Fruit fly (Drosophila melanogaster): ENCODE results near the gene Gr8a.

The Gr8a gene

DNA sequence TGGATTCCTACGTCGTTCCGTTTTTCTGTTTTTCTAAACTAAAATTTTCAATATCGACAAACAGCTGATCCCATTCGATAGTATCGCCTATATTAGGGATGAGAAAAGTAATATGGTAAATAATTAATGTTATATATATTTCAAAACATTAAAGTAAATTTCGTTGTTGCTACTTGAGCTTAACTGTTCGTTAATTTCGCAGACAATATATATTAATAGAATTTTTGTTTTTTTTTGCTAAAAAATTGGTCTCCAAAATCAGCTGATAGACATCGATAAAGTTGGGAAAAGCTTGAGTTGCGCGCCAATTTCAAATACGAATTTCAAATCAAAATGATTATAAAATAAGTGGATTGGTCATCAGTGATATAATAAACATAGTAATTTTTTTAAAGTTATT is 30.6 kb upstream of the Gr8a start, which contains the start of gene CG12118 (continued):
- TF ChIP-seq lz (GFP tag; optimal IDR thresholded peaks at IDR 0.05) (peak; percentile 71), CG11902 (GFP tag; optimal IDR thresholded peaks at IDR 0.05) (peak; percentile 42), CG7368 (GFP tag; optimal IDR thresholded peaks at IDR 0.05) (peak; percentile 45), Gug (GFP tag; IDR thresholded peaks at IDR 0.05) (peak; percentile 75), dsx (GFP tag; optimal IDR thresholded peaks at IDR 0.05; ENCODE audit: poor library complexity, severe bottlenecking) (no peak), achi (GFP tag; optimal IDR thresholded peaks at IDR 0.05) (peak; percentile 75), salr (GFP tag; optimal IDR thresholded peaks at IDR 0.05) (peak in 1 of 2 experiments; percentile 31)

DNA sequence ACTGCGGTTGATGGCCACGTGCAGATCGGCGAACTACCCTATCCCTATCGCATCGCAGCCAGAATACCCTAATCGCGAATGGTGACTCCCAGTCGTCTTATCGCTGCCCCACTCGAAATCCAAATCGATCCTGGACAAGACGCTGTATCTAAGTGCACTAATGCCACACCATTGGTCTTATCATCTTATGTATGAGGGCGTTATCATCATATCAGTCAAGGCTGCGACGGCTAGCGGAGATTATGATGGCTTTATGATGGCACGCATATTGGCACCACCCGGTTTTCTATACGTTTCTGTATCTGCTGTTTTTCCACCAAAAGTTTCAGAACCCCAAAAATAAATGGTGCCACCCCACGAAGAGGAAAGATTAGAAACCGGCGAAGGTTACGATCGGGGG is 26.7 kb upstream of the Gr8a start:
- TF ChIP-seq Eip93F (GFP tag; optimal IDR thresholded peaks at IDR 0.05), result no peak
- TF ChIP-seq esn (GFP tag; optimal IDR thresholded peaks at IDR 0.05), result no peak
- TF ChIP-seq vri (GFP tag; optimal IDR thresholded peaks at IDR 0.05), result peak; percentile 75

DNA sequence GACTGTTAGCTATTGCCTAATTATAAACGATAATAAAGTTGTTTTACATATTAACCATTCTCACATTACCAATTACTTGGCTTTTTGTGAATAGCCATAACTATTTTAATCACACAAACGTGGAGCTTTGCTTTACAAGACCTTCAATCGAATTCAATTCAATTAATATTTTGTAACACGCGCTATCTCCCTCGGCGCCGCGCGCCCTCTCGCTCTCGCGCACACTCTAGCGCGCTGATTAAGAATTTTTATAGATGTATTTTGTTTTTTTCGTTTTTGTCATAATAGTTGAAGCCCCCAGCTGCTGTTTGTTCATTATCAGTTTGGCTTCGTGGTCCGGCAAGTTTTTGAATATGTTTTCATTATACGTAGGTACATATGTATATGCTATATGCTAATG is 25.9 kb upstream of the Gr8a start:
- TF ChIP-seq Smox (GFP tag; optimal IDR thresholded peaks at IDR 0.05) (no peak), lz (GFP tag; optimal IDR thresholded peaks at IDR 0.05) (no peak), fkh (GFP tag; optimal IDR thresholded peaks at IDR 0.05) (peak; percentile 34), Eip78C (GFP tag) (peak; percentile 15), vri (GFP tag; optimal IDR thresholded peaks at IDR 0.05) (peak; percentile 12)

DNA sequence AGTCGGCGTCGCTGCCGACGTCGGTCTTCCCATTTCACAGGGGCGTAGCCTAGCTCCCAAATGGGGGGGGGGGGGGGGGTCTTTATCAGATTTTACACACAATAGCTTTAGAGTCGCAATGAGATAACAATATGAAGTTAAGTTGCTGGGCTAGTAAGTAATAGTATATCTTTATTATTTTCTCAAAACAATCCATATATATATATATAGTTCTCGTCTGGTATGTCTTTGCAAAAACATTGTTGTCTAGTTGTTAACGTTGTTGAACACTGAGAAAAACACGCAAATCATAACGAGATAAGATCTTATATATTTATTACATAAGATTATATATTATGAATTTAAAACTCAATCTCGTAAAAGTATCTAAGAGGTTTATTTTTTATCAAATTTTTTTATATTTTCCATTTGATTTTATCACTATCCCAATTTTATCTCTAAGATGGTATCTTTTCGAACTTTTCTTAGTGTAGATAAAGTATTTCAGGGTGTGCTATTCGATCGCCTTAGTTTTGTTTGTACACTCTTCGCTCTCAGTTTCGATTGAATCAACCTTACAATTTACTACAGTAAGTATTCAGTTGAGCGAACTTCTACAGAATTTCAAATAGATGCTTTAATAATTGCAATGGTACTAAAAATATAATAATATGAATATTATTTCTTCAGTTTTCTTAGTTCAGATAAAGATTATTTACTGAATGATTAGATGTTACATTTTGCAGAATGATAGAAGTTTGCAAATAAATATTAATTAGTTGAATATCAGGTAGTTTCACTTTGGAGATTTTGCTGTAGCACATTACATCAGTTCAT is 24.9 kb upstream of the Gr8a start:
- peak; percentile 25 for TF ChIP-seq CG10631 (GFP tag; optimal IDR thresholded peaks at IDR 0.05)
- TF ChIP-seq Ets96B (tag; optimal IDR thresholded peaks at IDR 0.05), result peak; percentile 63
- TF ChIP-seq CG11902 (GFP tag; optimal IDR thresholded peaks at IDR 0.05), result no peak
- TF ChIP-seq CG3032 (tag; optimal IDR thresholded peaks at IDR 0.05), result peak; percentile 48
- no peak for TF ChIP-seq CG6854 (GFP tag; optimal IDR thresholded peaks at IDR 0.05)
- TF ChIP-seq Hr38 (GFP tag; optimal IDR thresholded peaks at IDR 0.05), result no peak
- no peak for TF ChIP-seq topi (GFP tag; optimal IDR thresholded peaks at IDR 0.05)
- TF ChIP-seq CG6792 (GFP tag; optimal IDR thresholded peaks at IDR 0.05), result peak; percentile 13
- peak; percentile 37 for TF ChIP-seq CG34406 (GFP tag; optimal IDR thresholded peaks at IDR 0.05)
- peak; percentile 5 for TF ChIP-seq Sox102F (GFP tag; optimal IDR thresholded peaks at IDR 0.05)
- peak; percentile 2 for TF ChIP-seq OdsH (GFP tag; optimal IDR thresholded peaks at IDR 0.05)
- TF ChIP-seq pdm3 (GFP tag; optimal IDR thresholded peaks at IDR 0.05), result peak; percentile 38
- TF ChIP-seq eg (GFP tag; IDR thresholded peaks at IDR 0.05), result peak; percentile 83
- TF ChIP-seq Eip75B (GFP tag; optimal IDR thresholded peaks at IDR 0.05), result no peak
- TF ChIP-seq Blimp-1 (GFP tag; optimal IDR thresholded peaks at IDR 0.05), result no peak
- TF ChIP-seq Ets21C (GFP tag; optimal IDR thresholded peaks at IDR 0.05), result no peak
- peak; percentile 76 for TF ChIP-seq CG6163 (GFP tag; IDR thresholded peaks at IDR 0.05)
- no peak for TF ChIP-seq CG8319 (GFP tag; optimal IDR thresholded peaks at IDR 0.05)
- peak; percentile 54 for TF ChIP-seq dsx (GFP tag; optimal IDR thresholded peaks at IDR 0.05; ENCODE audit: poor library complexity, severe bottlenecking)
- peak; percentile 47 for TF ChIP-seq achi (GFP tag; optimal IDR thresholded peaks at IDR 0.05)
- peak; percentile 26 for TF ChIP-seq fd59A (GFP tag; optimal IDR thresholded peaks at IDR 0.05)
- TF ChIP-seq Eip93F (GFP tag; optimal IDR thresholded peaks at IDR 0.05), result no peak
- TF ChIP-seq Met (GFP tag; optimal IDR thresholded peaks at IDR 0.05), result no peak
- no peak for TF ChIP-seq CG31627 (GFP tag; optimal IDR thresholded peaks at IDR 0.05)
- TF ChIP-seq Gug (GFP tag; IDR thresholded peaks at IDR 0.05), result peak; percentile 47; the same call in 1 of the 2 replicates
- TF ChIP-seq CG16779 (tag; optimal IDR thresholded peaks at IDR 0.05), result peak; percentile 27
- no peak for TF ChIP-seq fd85E (GFP tag; optimal IDR thresholded peaks at IDR 0.05)
- TF ChIP-seq acj6 (GFP tag; optimal IDR thresholded peaks at IDR 0.05), result peak; percentile 16
- TF ChIP-seq Lpt (GFP tag; optimal IDR thresholded peaks at IDR 0.05), result no peak
- TF ChIP-seq cyc (GFP tag; optimal IDR thresholded peaks at IDR 0.05), result no peak
- peak; percentile 1 for TF ChIP-seq vri (GFP tag; optimal IDR thresholded peaks at IDR 0.05)
- peak; percentile 70 for TF ChIP-seq CG6276 (GFP tag; optimal IDR thresholded peaks at IDR 0.05)
- TF ChIP-seq CG8119 (GFP tag; IDR thresholded peaks at IDR 0.05), result peak; percentile 64; the same call in 2 of the 3 replicates
- peak; percentile 48 for TF ChIP-seq svp (GFP tag)
- TF ChIP-seq dac (GFP tag; optimal IDR thresholded peaks at IDR 0.05), result peak; percentile 57
- peak in 1 of 2 experiments; percentile 10 for TF ChIP-seq ss (GFP tag; optimal IDR thresholded peaks at IDR 0.05)
- TF ChIP-seq Eip78C (GFP tag), result peak; percentile 52
